Worm (Caenorhabditis elegans): Measurements from ENCODE around the gene F33A8.7.

DNA sequence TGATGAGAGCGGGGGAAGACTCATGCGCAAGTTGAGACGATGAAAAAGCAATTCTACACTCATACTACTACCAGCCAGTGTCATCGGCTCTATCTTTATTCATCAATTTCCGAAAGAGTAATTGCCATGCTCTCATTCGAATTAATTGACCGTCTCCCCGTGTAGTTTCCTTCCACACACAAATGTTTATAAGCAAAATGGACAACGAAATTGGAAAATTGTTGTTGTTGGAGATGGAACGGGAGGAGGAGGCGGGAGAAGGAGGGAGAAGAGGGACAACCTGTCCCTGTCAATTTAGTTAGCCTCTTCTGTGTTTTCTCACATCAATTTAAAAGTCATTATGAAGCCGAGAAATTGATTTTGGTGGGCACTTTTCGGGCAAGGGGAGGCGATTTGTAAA is 47.1 kb upstream of the F33A8.7 start:
- TF ChIP-seq egl-27 (tag; optimal IDR thresholded peaks at IDR 0.05), result no peak
- no peak for TF ChIP-seq unc-62 (GFP tag; optimal IDR thresholded peaks at IDR 0.05)
